Fruit fly (Drosophila melanogaster): Measurements from ENCODE around the gene CG15534.

The CG15534 gene

dm6 chr3R:30425622-30426021, 6.2 kb upstream of the CG15534 start:
- TF ChIP-seq CG5204 (GFP tag; optimal IDR thresholded peaks at IDR 0.05), result no peak
- TF ChIP-seq CG12768 (GFP tag; optimal IDR thresholded peaks at IDR 0.05), result peak; percentile 16
- TF ChIP-seq CG33017 (tag; optimal IDR thresholded peaks at IDR 0.05), result no peak

dm6 chr3R:30426626-30427025, 5.2 kb upstream of the CG15534 start:
- TF ChIP-seq Mnt (GFP tag; optimal IDR thresholded peaks at IDR 0.05), result no peak
- TF ChIP-seq CG7101 (tag; optimal IDR thresholded peaks at IDR 0.05), result no peak
- TF ChIP-seq cnc (optimal IDR thresholded peaks at IDR 0.05), result no peak
- TF ChIP-seq pad (GFP tag; optimal IDR thresholded peaks at IDR 0.05), result no peak
- TF ChIP-seq CG7045 (GFP tag; optimal IDR thresholded peaks at IDR 0.05), result no peak
- no peak for TF ChIP-seq CG12768 (GFP tag; optimal IDR thresholded peaks at IDR 0.05)
- no peak for TF ChIP-seq Clk (GFP tag; optimal IDR thresholded peaks at IDR 0.05)
- no peak for TF ChIP-seq tj (GFP tag; optimal IDR thresholded peaks at IDR 0.05)
- no peak for TF ChIP-seq bab1 (GFP tag; optimal IDR thresholded peaks at IDR 0.05)
- no peak for TF ChIP-seq CG11617 (GFP tag; optimal IDR thresholded peaks at IDR 0.05)
- no peak for TF ChIP-seq CG1620 (GFP tag; optimal IDR thresholded peaks at IDR 0.05)

DNA sequence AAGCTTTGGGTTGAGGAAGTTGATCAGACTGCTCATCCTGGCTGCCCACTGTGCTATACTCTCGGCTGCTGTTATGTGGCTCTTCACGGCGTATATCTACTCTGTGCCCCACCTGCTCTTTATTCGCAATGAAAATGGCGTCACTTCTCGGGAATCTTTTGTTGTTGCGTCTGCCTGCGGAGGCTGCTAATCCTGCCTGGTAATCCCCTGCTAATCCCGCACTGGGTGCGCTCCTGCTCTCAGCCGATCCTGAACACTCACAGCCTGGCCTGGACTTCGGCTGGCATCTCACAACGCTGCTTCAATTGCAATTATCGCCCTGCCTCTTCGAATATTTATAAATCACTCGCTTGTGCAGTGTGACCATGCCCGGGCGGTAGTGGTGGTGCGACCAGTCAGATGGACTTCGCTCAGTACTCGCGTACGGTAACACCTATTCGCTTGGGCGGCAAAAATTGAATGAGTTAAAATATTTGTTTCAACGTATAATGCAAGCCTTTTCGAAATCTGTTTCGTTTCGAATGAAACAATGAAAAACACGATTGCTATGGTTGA, 4.0 kb upstream of the CG15534 start, which contains the start of gene CG2218:
CG2218 (minus strand) TSS at position 472 of the 555 bp plus-strand sequence.
- TF ChIP-seq CG1620 (GFP tag; optimal IDR thresholded peaks at IDR 0.05) (peak; percentile 1), tj (GFP tag; optimal IDR thresholded peaks at IDR 0.05) (peak; percentile 15), CG14711 (tag; optimal IDR thresholded peaks at IDR 0.05) (no peak), bab1 (GFP tag; optimal IDR thresholded peaks at IDR 0.05) (peak; percentile 67), cnc (optimal IDR thresholded peaks at IDR 0.05) (no peak), cic (GFP tag; optimal IDR thresholded peaks at IDR 0.05) (peak; percentile 46), Hr96 (GFP tag; optimal IDR thresholded peaks at IDR 0.05) (peak; percentile 47), Mnt (GFP tag; optimal IDR thresholded peaks at IDR 0.05) (peak; percentile 39), CG12768 (GFP tag; optimal IDR thresholded peaks at IDR 0.05) (peak; percentile 83), CG5204 (GFP tag; optimal IDR thresholded peaks at IDR 0.05) (peak; percentile 55), toe (GFP tag; optimal IDR thresholded peaks at IDR 0.05) (peak; percentile 80), Crg-1 (GFP tag; optimal IDR thresholded peaks at IDR 0.05) (no peak), kay (GFP tag; ENCODE audit: borderline replicate concordance) (no peak), pad (GFP tag; optimal IDR thresholded peaks at IDR 0.05) (no peak), CG11617 (GFP tag; optimal IDR thresholded peaks at IDR 0.05) (peak; percentile 36), Clk (GFP tag; optimal IDR thresholded peaks at IDR 0.05) (no peak), CG33017 (tag; optimal IDR thresholded peaks at IDR 0.05) (peak; percentile 13), ovo (GFP tag; optimal IDR thresholded peaks at IDR 0.05) (no peak), CG7101 (tag; optimal IDR thresholded peaks at IDR 0.05) (no peak), CG7045 (GFP tag; optimal IDR thresholded peaks at IDR 0.05) (peak; percentile 23)

dm6 chr3R:30428459-30428858, 3.4 kb upstream of the CG15534 start, which contains the start of gene CG15533:
Gene CG15533 (plus strand): TSS chr3R:30428820.
- TF ChIP-seq CG33017 (tag; optimal IDR thresholded peaks at IDR 0.05) (no peak), CG12768 (GFP tag; optimal IDR thresholded peaks at IDR 0.05) (no peak), Clk (GFP tag; optimal IDR thresholded peaks at IDR 0.05) (no peak), bab1 (GFP tag; optimal IDR thresholded peaks at IDR 0.05) (no peak), CG7101 (tag; optimal IDR thresholded peaks at IDR 0.05) (no peak), Mnt (GFP tag; optimal IDR thresholded peaks at IDR 0.05) (no peak), pad (GFP tag; optimal IDR thresholded peaks at IDR 0.05) (no peak), tj (GFP tag; optimal IDR thresholded peaks at IDR 0.05) (no peak), ovo (GFP tag; optimal IDR thresholded peaks at IDR 0.05) (no peak)

- TF ChIP-seq Crg-1 (GFP tag; optimal IDR thresholded peaks at IDR 0.05), result no peak
- TF ChIP-seq kay (GFP tag; ENCODE audit: borderline replicate concordance), result peak; percentile 86
Observed at dm6 chr3R:30443549-30444133, 11.8 kb downstream of the CG15534 start, which contains the start of gene CG15537. Gene CG15537 (minus strand): TSS chr3R:30443599.

dm6 chr3R:30444946-30445345, 13.1 kb downstream of the CG15534 start, which contains the start of gene Osi23:
Gene Osi23 (minus strand): TSS chr3R:30445046.
- TF ChIP-seq Clk (GFP tag; optimal IDR thresholded peaks at IDR 0.05) (no peak), pad (GFP tag; optimal IDR thresholded peaks at IDR 0.05) (no peak), CG5204 (GFP tag; optimal IDR thresholded peaks at IDR 0.05) (no peak), Mnt (GFP tag; optimal IDR thresholded peaks at IDR 0.05) (no peak), toe (GFP tag; optimal IDR thresholded peaks at IDR 0.05) (no peak), tj (GFP tag; optimal IDR thresholded peaks at IDR 0.05) (no peak), CG7045 (GFP tag; optimal IDR thresholded peaks at IDR 0.05) (no peak), CG11617 (GFP tag; optimal IDR thresholded peaks at IDR 0.05) (no peak)

dm6 chr3R:30449446-30449845, 17.6 kb downstream of the CG15534 start:
- TF ChIP-seq Hr96 (GFP tag; optimal IDR thresholded peaks at IDR 0.05) (no peak), cic (GFP tag; optimal IDR thresholded peaks at IDR 0.05) (no peak), toe (GFP tag; optimal IDR thresholded peaks at IDR 0.05) (no peak), kay (GFP tag; ENCODE audit: borderline replicate concordance) (peak; percentile 40), CG12768 (GFP tag; optimal IDR thresholded peaks at IDR 0.05) (no peak), CG11617 (GFP tag; optimal IDR thresholded peaks at IDR 0.05) (no peak), cnc (optimal IDR thresholded peaks at IDR 0.05) (no peak)

All from whole organism, adult.